Fruit fly (Drosophila melanogaster) whole organism, embryonic: ENCODE results near the gene ham.

Source experiments
- Ada2b ChIP-seq: fragments of 200-800 bp; sonication (Bioruptor generic); IDR thresholded peaks from 2 replicates; pipeline ENCODE4 v1.3.6; 2022; ENCODE audit warnings: missing biosample characterization, missing genetic modification characterization
- Adf1 ChIP-seq: fragments of 200-800 bp; sonication (Bioruptor generic); IDR thresholded peaks from 2 replicates; pipeline ENCODE4 v1.3.6; 2022; ENCODE audit warnings: missing biosample characterization, missing genetic modification characterization
- CG15479 ChIP-seq: fragments of 200-800 bp; sonication (Bioruptor generic); optimal IDR thresholded peaks from 3 replicates; lab custom pipeline; 2019; ENCODE audit warnings: missing biosample characterization, mild to moderate bottlenecking, missing genetic modification characterization, moderate library complexity
- CG2199 ChIP-seq: fragments of 200-800 bp; sonication (Bioruptor generic); IDR thresholded peaks from 3 replicates; pipeline ENCODE4 v1.3.6; 2022; ENCODE audit warnings: missing biosample characterization, missing genetic modification characterization
- CG33213 ChIP-seq: fragments of 200-800 bp; sonication (Bioruptor generic); optimal IDR thresholded peaks from 3 replicates; lab custom pipeline; 2016; ENCODE audit warnings: missing biosample characterization, missing genetic modification characterization
- CG3407 ChIP-seq: fragments of 200-800 bp; sonication (Bioruptor generic); optimal IDR thresholded peaks from 2 replicates; lab custom pipeline; 2018; ENCODE audit warnings: missing biosample characterization, mild to moderate bottlenecking, missing genetic modification characterization
- CG42726 ChIP-seq: fragments of 200-800 bp; sonication (Bioruptor generic); IDR thresholded peaks from 2 replicates; pipeline ENCODE4 v1.3.6; 2022; ENCODE audit warnings: missing biosample characterization, missing genetic modification characterization; ENCODE audit not compliant: partially characterized antibody
- CG5245 ChIP-seq: fragments of 200-800 bp; sonication (Bioruptor generic); optimal IDR thresholded peaks from 3 replicates; lab custom pipeline; 2016; ENCODE audit warnings: missing biosample characterization, missing genetic modification characterization
- CG6813 ChIP-seq: fragments of 200-800 bp; sonication (Bioruptor generic); optimal IDR thresholded peaks from 2 replicates; lab custom pipeline; 2017; ENCODE audit warnings: missing biosample characterization, missing genetic modification characterization, mild to moderate bottlenecking, moderate library complexity, missing genetic modification reagents
- CG7372 ChIP-seq: fragments of 200-800 bp; sonication (Bioruptor generic); IDR thresholded peaks from 2 replicates; pipeline ENCODE4 v1.3.6; 2022; ENCODE audit warnings: missing biosample characterization, missing genetic modification characterization
- CG8944 ChIP-seq: fragments of 200-800 bp; sonication (Bioruptor generic); optimal IDR thresholded peaks from 3 replicates; lab custom pipeline; 2016; ENCODE audit warnings: missing biosample characterization, missing genetic modification characterization
- CG9797 ChIP-seq: fragments of 200-800 bp; sonication (Bioruptor generic); optimal IDR thresholded peaks from 3 replicates; lab custom pipeline; 2018; ENCODE audit warnings: missing biosample characterization, mild to moderate bottlenecking, missing genetic modification characterization
- D ChIP-seq, 2 experiments: fragments of 200-800 bp in 1 of 2; fragments of >200 bp in 1 of 2; sonication (Bioruptor generic) in 1 of 2; optimal IDR thresholded peaks; 2 replicates in 1 of 2; 3 replicates in 1 of 2; lab custom pipeline; 2017; ENCODE audit warnings: mild to moderate bottlenecking in 1 of 2, missing biosample characterization in 1 of 2, missing genetic modification characterization in 1 of 2, missing genetic modification reagents in 1 of 2
- Deaf1 ChIP-seq: fragments of 200-800 bp; optimal IDR thresholded peaks from 3 replicates; lab custom pipeline; 2019; ENCODE audit warnings: missing biosample characterization, mild to moderate bottlenecking, missing genetic modification characterization, moderate library complexity
- Dfd ChIP-seq, 2 experiments: fragments of >200 bp; optimal IDR thresholded peaks; 2 replicates each; lab custom pipeline; 2017; ENCODE audit warnings: missing biosample characterization in 2 of 2, missing genetic modification characterization in 2 of 2
- Drgx ChIP-seq: fragments of 200-800 bp; sonication (Bioruptor generic); IDR thresholded peaks from 2 replicates; pipeline ENCODE4 v1.3.6; 2022; ENCODE audit warnings: missing biosample characterization, missing genetic modification characterization
- Jarid2 ChIP-seq: fragments of 200-800 bp; sonication (Bioruptor generic); optimal IDR thresholded peaks from 3 replicates; lab custom pipeline; 2017; ENCODE audit warnings: mild to moderate bottlenecking, missing biosample characterization, missing genetic modification reagents, missing genetic modification characterization
- Med ChIP-seq: fragments of 200-800 bp; sonication (Bioruptor generic); peaks from one replicate; lab custom pipeline; 2016; ENCODE audit warnings: missing biosample characterization, missing genetic modification characterization, mild to moderate bottlenecking, inconsistent platforms, moderate library complexity
- Nf-YB ChIP-seq: fragments of 200-800 bp; sonication (Bioruptor generic); optimal IDR thresholded peaks from 3 replicates; lab custom pipeline; 2019; ENCODE audit warnings: missing biosample characterization, mild to moderate bottlenecking, missing genetic modification characterization, moderate library complexity
- Nf-YC ChIP-seq: fragments of 200-800 bp; optimal IDR thresholded peaks from 3 replicates; lab custom pipeline; 2019; ENCODE audit warnings: missing biosample characterization, mild to moderate bottlenecking, missing genetic modification characterization, moderate library complexity
- Spps ChIP-seq: fragments of 200-800 bp; sonication (Bioruptor generic); optimal IDR thresholded peaks from 2 replicates; lab custom pipeline; 2018; ENCODE audit warnings: missing biosample characterization, mild to moderate bottlenecking, missing genetic modification characterization
- Trl ChIP-seq, 3 experiments: fragments of >200 bp in 2 of 3; fragments of 200-800 bp in 1 of 3; sonication (Bioruptor generic) in 1 of 3; optimal IDR thresholded peaks; 2 replicates in 1 of 3; 3 replicates in 2 of 3; lab custom pipeline; 2016 to 2017; ENCODE audit warnings: missing biosample characterization in 1 of 3, missing genetic modification characterization in 1 of 3
- ash1 ChIP-seq: fragments of 200-800 bp; sonication (Bioruptor generic); optimal IDR thresholded peaks from 2 replicates; lab custom pipeline; 2018; ENCODE audit warnings: missing biosample characterization, mild to moderate bottlenecking, missing genetic modification characterization
- br ChIP-seq: fragments of >200 bp; optimal IDR thresholded peaks from 2 replicates; lab custom pipeline; 2017
- cg ChIP-seq: fragments of 200-800 bp; sonication (Bioruptor generic); optimal IDR thresholded peaks from 3 replicates; lab custom pipeline; 2019; ENCODE audit warnings: missing biosample characterization, mild to moderate bottlenecking, missing genetic modification characterization, moderate library complexity
- chm ChIP-seq: fragments of 200-800 bp; sonication (Bioruptor generic); IDR thresholded peaks from 2 replicates; pipeline ENCODE4 v1.3.6; 2022; ENCODE audit warnings: missing biosample characterization, missing genetic modification characterization
- crol ChIP-seq: fragments of 200-800 bp; sonication (Bioruptor generic); IDR thresholded peaks from 2 replicates; pipeline ENCODE4 v1.3.6; 2022; ENCODE audit warnings: missing biosample characterization, missing genetic modification characterization
- exex ChIP-seq: fragments of 200-800 bp; sonication (Bioruptor generic); optimal IDR thresholded peaks from 4 replicates; lab custom pipeline; 2018; ENCODE audit warnings: missing biosample characterization, mild to moderate bottlenecking, missing genetic modification characterization, moderate library complexity
- luna ChIP-seq: fragments of 200-800 bp; sonication (Bioruptor generic); optimal IDR thresholded peaks from 2 replicates; lab custom pipeline; 2016; ENCODE audit warnings: missing biosample characterization, missing genetic modification characterization
- mirr ChIP-seq: fragments of 200-800 bp; sonication (Bioruptor generic); optimal IDR thresholded peaks from 3 replicates; lab custom pipeline; 2018; ENCODE audit warnings: missing biosample characterization, mild to moderate bottlenecking, missing genetic modification characterization
- pan ChIP-seq, 4 experiments: fragments of >200 bp in 3 of 4; fragments of 200-800 bp in 1 of 4; sonication (Bioruptor generic) in 1 of 4; optimal IDR thresholded peaks in 3 of 4; IDR thresholded peaks in 1 of 4; 2 replicates each; pipeline versions ENCODE4 v1.3.6 to Lab custom; 2017 to 2022; ENCODE audit warnings: missing biosample characterization in 2 of 4, missing genetic modification characterization in 2 of 4, mixed read lengths in 1 of 4
- pb ChIP-seq: fragments of 200-800 bp; sonication (Bioruptor generic); optimal IDR thresholded peaks from 3 replicates; lab custom pipeline; 2016; ENCODE audit warnings: missing biosample characterization, missing genetic modification characterization
- sens ChIP-seq: fragments of 200-800 bp; sonication (Bioruptor generic); peaks from one replicate; lab custom pipeline; 2016; ENCODE audit warnings: missing biosample characterization, missing genetic modification characterization
- tll ChIP-seq, 2 experiments: fragments of 200-800 bp in 1 of 2; fragments of >200 bp in 1 of 2; sonication (Bioruptor generic) in 1 of 2; optimal IDR thresholded peaks; 2 replicates each; lab custom pipeline; 2017 to 2019; ENCODE audit warnings: missing biosample characterization in 2 of 2, missing genetic modification characterization in 2 of 2, mild to moderate bottlenecking in 1 of 2, moderate library complexity in 1 of 2
- zen ChIP-seq: fragments of 200-800 bp; sonication (Bioruptor generic); optimal IDR thresholded peaks from 3 replicates; lab custom pipeline; 2018; ENCODE audit warnings: missing biosample characterization, mild to moderate bottlenecking, missing genetic modification characterization, moderate library complexity
- zen2 ChIP-seq: fragments of 200-800 bp; sonication (Bioruptor generic); IDR thresholded peaks from 3 replicates; pipeline ENCODE4 v1.3.6; 2022; ENCODE audit warnings: missing biosample characterization, missing genetic modification characterization; ENCODE audit not compliant: partially characterized antibody

Gene ham

DNA sequence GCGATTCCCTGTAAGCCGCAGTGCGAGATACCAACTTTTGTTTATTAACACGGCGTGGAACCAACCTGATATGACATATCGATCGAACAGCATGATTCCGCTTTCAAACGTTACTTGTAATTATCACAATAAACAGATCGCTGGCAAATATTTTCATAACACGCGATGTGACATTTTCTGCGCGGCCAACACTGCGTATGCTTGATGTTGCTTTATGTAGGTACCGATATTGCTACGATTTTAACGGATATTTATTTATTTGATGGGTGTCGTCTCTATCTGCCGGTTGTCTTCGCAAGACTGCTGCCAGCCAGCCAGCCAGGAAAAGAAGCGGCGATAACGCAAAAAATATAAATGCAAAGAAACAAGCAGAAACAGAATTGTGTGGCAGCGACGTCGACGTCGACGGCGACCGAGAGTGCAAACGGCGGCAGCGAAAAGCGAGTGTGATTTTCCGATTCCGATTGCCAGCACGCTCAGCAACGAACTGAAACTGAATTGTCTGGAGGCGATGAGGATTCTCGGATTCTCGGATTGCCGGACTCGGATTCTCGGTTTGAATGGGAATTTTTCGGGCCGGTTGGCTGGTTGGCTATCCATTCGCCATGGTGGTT, 10.4 kb downstream of the ham start:
- TF ChIP-seq Adf1 (peak; percentile 61), crol (GFP tag; lab: Robert Waterston, UW) (peak; percentile 7; the same call in 1 of the 2 replicates), luna (GFP tag; lab: Kevin White, UChicago) (no peak), Med (GFP tag; lab: Kevin White, UChicago) (peak; percentile 37), CG15479 (GFP tag; lab: Kevin White, UChicago) (peak; percentile 27), Deaf1 (tag; lab: Kevin White, UChicago) (peak; percentile 74), Ada2b (GFP tag; lab: Robert Waterston, UW) (no peak), Jarid2 (GFP tag; lab: Kevin White, UChicago) (peak; percentile 58), CG7372 (peak; percentile 68), zen2 (GFP tag; lab: Robert Waterston, UW) (no peak), sens (peak; percentile 64)
- TF ChIP-seq, all 482 proteins: peak for 8

DNA sequence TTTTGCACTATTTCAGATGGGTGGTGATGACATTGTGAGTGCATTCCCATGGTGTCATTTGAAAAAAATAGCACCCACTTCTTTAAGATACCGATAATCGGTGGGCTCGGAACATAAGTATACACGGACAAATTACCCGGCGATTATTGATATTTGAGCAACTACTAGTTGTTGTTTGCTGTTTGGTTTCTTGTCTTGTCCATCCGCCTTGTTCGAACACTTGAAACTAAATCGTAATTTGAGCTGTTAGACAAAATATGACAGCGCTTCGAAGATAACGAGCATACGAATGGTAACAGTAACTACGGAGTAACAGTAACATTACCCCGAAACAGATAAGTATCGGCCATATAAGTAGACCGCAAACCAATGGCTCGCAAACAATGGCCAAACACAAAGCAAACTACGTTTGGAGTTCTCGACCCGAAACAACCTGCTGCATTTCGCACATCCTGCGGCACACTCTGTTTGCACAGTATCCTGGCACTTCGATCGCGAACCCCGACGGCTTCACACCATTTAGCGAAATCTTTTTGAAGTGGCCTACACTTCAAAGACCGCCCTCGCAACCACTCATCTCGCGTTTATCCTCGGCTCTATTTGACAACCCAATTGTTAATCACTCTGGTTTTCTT, 11.7 kb downstream of the ham start:
- TF ChIP-seq pb (GFP tag; lab: Kevin White, UChicago) = no peak
- no peak for TF ChIP-seq CG9797 (GFP tag; lab: Kevin White, UChicago)
- TF ChIP-seq D (optimal IDR thresholded peaks at IDR 0.05; lab: Kevin White, UChicago) = peak; percentile 56
- TF ChIP-seq D (GFP tag; optimal IDR thresholded peaks at IDR 0.05; lab: Kevin White, UChicago) = no peak
- peak; percentile 81 for TF ChIP-seq exex (tag; lab: Kevin White, UChicago)
- TF ChIP-seq Spps (tag; lab: Kevin White, UChicago) = no peak
- peak; percentile 61 for TF ChIP-seq CG15479 (GFP tag; lab: Kevin White, UChicago)
- no peak for TF ChIP-seq pan (optimal IDR thresholded peaks at IDR 0.05; lab: Kevin White, UChicago)
- TF ChIP-seq pan (GFP tag; optimal IDR thresholded peaks at IDR 0.05 in 1 of 2, IDR thresholded peaks at IDR 0.05 in 1 of 2) = no peak
- no peak for TF ChIP-seq CG6813
- TF ChIP-seq ash1 = no peak
- no peak for TF ChIP-seq CG42726
- TF ChIP-seq chm = 0 out of 2 replicates have a peak, but pooled peaks have one; percentile 34
- peak; percentile 44 for TF ChIP-seq zen
- no peak for TF ChIP-seq CG3407 (GFP tag; lab: Kevin White, UChicago)
- TF ChIP-seq mirr (GFP tag; lab: Kevin White, UChicago) = peak; percentile 75
- TF ChIP-seq tll (GFP tag; optimal IDR thresholded peaks at IDR 0.05; lab: Kevin White, UChicago) = peak in 1 of 2 experiments; percentile 80
- no peak for TF ChIP-seq br

DNA sequence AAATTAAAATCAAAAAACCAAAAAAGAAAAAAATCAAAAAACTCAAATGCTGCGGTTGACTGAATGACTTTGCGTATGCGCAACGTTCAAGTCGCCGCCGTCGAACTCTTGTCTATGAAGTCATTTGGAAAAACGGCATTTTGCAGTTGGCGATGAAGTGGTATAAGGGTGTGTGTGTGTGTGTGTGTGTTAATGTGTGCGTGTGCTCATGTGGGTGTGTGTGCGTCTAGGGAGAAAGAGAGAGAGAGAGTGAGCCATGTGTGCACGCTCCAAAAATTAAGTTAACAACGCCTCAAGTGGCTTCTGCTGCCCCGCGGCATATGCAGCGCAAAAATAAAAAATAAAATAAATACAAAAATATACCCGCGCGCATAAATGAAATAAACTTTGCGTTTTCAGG, 15.3 kb downstream of the ham start:
- TF ChIP-seq CG2199 = 0 out of 3 replicates have a peak, but pooled peaks have one; percentile 26
- peak; percentile 19 for TF ChIP-seq Nf-YB (GFP tag; lab: Kevin White, UChicago)
- TF ChIP-seq cg (GFP tag; lab: Kevin White, UChicago) = peak; percentile 70
- peak in 1 of 2 experiments; percentile 81 for TF ChIP-seq Dfd (GFP tag; optimal IDR thresholded peaks at IDR 0.05; lab: Kevin White, UChicago)
- 0 out of 3 replicates have a peak, but pooled peaks have one; percentile 22 for TF ChIP-seq zen2 (GFP tag; lab: Robert Waterston, UW)
- TF ChIP-seq CG8944 = no peak
- peak; percentile 1 for TF ChIP-seq Med (GFP tag; lab: Kevin White, UChicago)
- TF ChIP-seq Trl (optimal IDR thresholded peaks at IDR 0.05; lab: Kevin White, UChicago) = peak in 1 of 2 experiments; percentile 8
- TF ChIP-seq Trl (GFP tag; optimal IDR thresholded peaks at IDR 0.05; lab: Kevin White, UChicago) = no peak
- peak in 1 of 2 experiments; percentile 48 for TF ChIP-seq tll (GFP tag; optimal IDR thresholded peaks at IDR 0.05; lab: Kevin White, UChicago)
- no peak for TF ChIP-seq CG5245 (GFP tag; lab: Kevin White, UChicago)
- TF ChIP-seq CG33213 (GFP tag; lab: Kevin White, UChicago) = no peak
- peak; percentile 6 for TF ChIP-seq Nf-YC (tag; lab: Kevin White, UChicago)
- TF ChIP-seq Drgx = peak; percentile 8; the same call in 1 of the 2 replicates
